Worm (Caenorhabditis elegans) whole organism, early embryonic: ENCODE data around the gene K02E7.12.

Experiments
- B0310.2 ChIP-seq: sonication (generic microtip); optimal IDR thresholded peaks from 2 replicates; lab custom pipeline; 2016; ENCODE audit warnings: mild to moderate bottlenecking, missing genetic modification characterization, missing compliant biosample characterization
- F13C5.2 ChIP-seq: sonication (generic microtip); optimal IDR thresholded peaks from 2 replicates; lab custom pipeline; 2017; ENCODE audit warnings: mild to moderate bottlenecking, missing genetic modification characterization, inconsistent platforms, missing compliant biosample characterization
- aly-1 ChIP-seq: sonication (generic microtip); optimal IDR thresholded peaks from 2 replicates; lab custom pipeline; 2016; ENCODE audit warnings: missing genetic modification characterization, missing compliant biosample characterization
- ama-1 ChIP-seq: fragments of 150-350 bp; optimal IDR thresholded peaks from 2 replicates; lab custom pipeline; 2014
- ceh-13 ChIP-seq: fragments of 200-800 bp; sonication (Bioruptor generic); optimal IDR thresholded peaks from 2 replicates; lab custom pipeline; 2018; ENCODE audit warnings: mild to moderate bottlenecking, missing genetic modification characterization, missing compliant biosample characterization
- ceh-36 ChIP-seq: sonication (generic microtip); optimal IDR thresholded peaks from 2 replicates; lab custom pipeline; 2016; ENCODE audit warnings: missing genetic modification characterization, inconsistent platforms, missing compliant biosample characterization
- ets-7 ChIP-seq: sonication (generic microtip); optimal IDR thresholded peaks from 2 replicates; lab custom pipeline; 2016; ENCODE audit warnings: missing genotype, missing genetic modification characterization, missing compliant biosample characterization
- flt-1 ChIP-seq: fragments of 200-800 bp; sonication (Bioruptor generic); IDR thresholded peaks from 2 replicates; pipeline ENCODE4 v1.3.6; 2022; ENCODE audit warnings: missing genetic modification characterization, missing compliant biosample characterization
- hmbx-1 ChIP-seq: sonication (generic microtip); optimal IDR thresholded peaks from 2 replicates; lab custom pipeline; 2016; ENCODE audit warnings: mild to moderate bottlenecking, missing genetic modification characterization, missing compliant biosample characterization
- hmg-4 ChIP-seq: fragments of 200-800 bp; sonication (Bioruptor generic); optimal IDR thresholded peaks from 2 replicates; lab custom pipeline; 2018; ENCODE audit warnings: mild to moderate bottlenecking, missing genetic modification characterization, missing compliant biosample characterization
- hnd-1 ChIP-seq: sonication (generic microtip); optimal IDR thresholded peaks from 2 replicates; lab custom pipeline; 2016; ENCODE audit warnings: missing genetic modification characterization, missing compliant biosample characterization
- pes-1 ChIP-seq: fragments of 200-800 bp; sonication (Bioruptor generic); IDR thresholded peaks from 2 replicates; pipeline ENCODE4 v1.3.6; 2022; ENCODE audit warnings: missing genetic modification reagents, missing genetic modification characterization, missing compliant biosample characterization
- scrt-1 ChIP-seq: fragments of 200-800 bp; sonication (Bioruptor generic); IDR thresholded peaks from 2 replicates; pipeline ENCODE4 v1.3.6; 2022; ENCODE audit warnings: missing genetic modification characterization, missing compliant biosample characterization
- sea-1 ChIP-seq: fragments of 200-800 bp; sonication (Bioruptor generic); conservative IDR thresholded peaks from 2 replicates; pipeline ENCODE4 v1.3.6; 2022; ENCODE audit warnings: missing genetic modification characterization, missing compliant biosample characterization
- tbx-11 ChIP-seq: fragments of 200-800 bp; sonication (Bioruptor generic); IDR thresholded peaks from 2 replicates; pipeline ENCODE4 v1.3.6; 2022; ENCODE audit warnings: missing genetic modification characterization, missing compliant biosample characterization
- tbx-37 ChIP-seq: fragments of 200-800 bp; sonication (Bioruptor generic); conservative IDR thresholded peaks from 2 replicates; pipeline ENCODE4 v1.3.6; 2022; ENCODE audit warnings: missing genetic modification reagents, missing genetic modification characterization, missing compliant biosample characterization
- tra-4 ChIP-seq: sonication (generic microtip); optimal IDR thresholded peaks from 2 replicates; lab custom pipeline; 2017; ENCODE audit warnings: missing genetic modification characterization, missing compliant biosample characterization

K02E7.12 gene

DNA sequence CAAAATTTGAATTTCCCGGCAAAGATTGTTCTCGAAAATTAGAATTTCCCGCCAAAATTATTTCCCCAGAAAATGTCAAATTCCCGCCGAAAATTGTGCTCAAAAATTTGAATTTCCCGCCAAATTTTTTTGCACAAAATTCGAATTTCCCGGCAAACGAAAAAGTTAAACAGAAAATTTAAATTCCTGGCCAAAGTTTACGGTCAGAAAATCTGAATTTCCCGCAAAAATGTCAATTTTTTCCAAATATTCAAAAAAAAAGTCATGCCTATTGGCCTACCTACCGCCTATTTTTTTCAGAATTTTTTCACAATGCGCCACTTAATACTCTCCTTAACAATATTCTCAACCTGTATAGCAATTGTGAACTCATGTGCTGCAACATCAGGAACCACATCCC, 11.9 kb downstream of the K02E7.12 start, which contains the start of gene K02E7.1:
K02E7.1 (plus strand) TSS at position 301 of the 400 bp plus-strand sequence.
- TF ChIP-seq flt-1 (no peak), ceh-13 (GFP tag; lab: Kevin White, UChicago) (no peak), tbx-11 (GFP tag; lab: Robert Waterston, UW) (no peak), aly-1 (tag; lab: Kevin White, UChicago) (no peak), hmg-4 (GFP tag; lab: Kevin White, UChicago) (no peak), hmbx-1 (no peak), scrt-1 (GFP tag; lab: Robert Waterston, UW) (no peak), pes-1 (GFP tag; lab: Robert Waterston, UW) (no peak), F13C5.2 (no peak), ama-1 (lab: Kevin White, UChicago) (no peak), B0310.2 (tag; lab: Kevin White, UChicago) (no peak), sea-1 (GFP tag; lab: Robert Waterston, UW) (no peak), tra-4 (tag; lab: Kevin White, UChicago) (no peak), ceh-36 (tag; lab: Kevin White, UChicago) (no peak), ets-7 (tag; lab: Kevin White, UChicago) (no peak), hnd-1 (tag; lab: Kevin White, UChicago) (no peak), tbx-37 (no peak)

ce11 chrII:1084899-1085298, 13.9 kb downstream of the K02E7.12 start:
- no peak for TF ChIP-seq tbx-11 (GFP tag; lab: Robert Waterston, UW)
- no peak for TF ChIP-seq hnd-1 (tag; lab: Kevin White, UChicago)
- TF ChIP-seq aly-1 (tag; lab: Kevin White, UChicago): no peak
- no peak for TF ChIP-seq hmbx-1
- no peak for TF ChIP-seq ceh-36 (tag; lab: Kevin White, UChicago)
- no peak for TF ChIP-seq B0310.2 (tag; lab: Kevin White, UChicago)
- no peak for TF ChIP-seq F13C5.2
- TF ChIP-seq tbx-37: no peak
- TF ChIP-seq pes-1 (GFP tag; lab: Robert Waterston, UW): no peak
- TF ChIP-seq hmg-4 (GFP tag; lab: Kevin White, UChicago): no peak

DNA sequence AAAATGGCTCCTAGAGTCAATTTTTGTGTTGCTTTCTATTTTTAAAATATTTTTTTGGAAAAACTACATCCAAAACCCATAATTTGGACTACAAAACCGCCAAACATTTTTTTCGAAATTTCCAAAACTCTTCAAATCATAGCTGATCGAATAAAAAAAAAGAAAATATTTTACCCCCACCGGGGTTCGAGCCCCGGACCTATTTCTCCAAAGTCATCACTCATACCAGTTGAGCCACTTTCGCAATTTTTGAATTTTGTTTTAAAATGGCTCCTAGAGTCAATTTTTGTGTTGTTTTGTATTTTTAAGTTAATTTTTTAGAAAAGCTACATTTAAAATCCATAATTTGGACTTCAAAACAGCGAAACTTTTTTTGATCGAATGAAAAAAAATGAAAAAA, 14.6 kb downstream of the K02E7.12 start:
- TF ChIP-seq tra-4 (tag; lab: Kevin White, UChicago) (no peak), aly-1 (tag; lab: Kevin White, UChicago) (no peak), ceh-36 (tag; lab: Kevin White, UChicago) (no peak), B0310.2 (tag; lab: Kevin White, UChicago) (no peak), sea-1 (GFP tag; lab: Robert Waterston, UW) (no peak)

ce11 chrII:1086479-1086878, 15.5 kb downstream of the K02E7.12 start:
- TF ChIP-seq pes-1 (GFP tag; lab: Robert Waterston, UW): no peak
- no peak for TF ChIP-seq ceh-36 (tag; lab: Kevin White, UChicago)
- no peak for TF ChIP-seq hmg-4 (GFP tag; lab: Kevin White, UChicago)
- no peak for TF ChIP-seq ets-7 (tag; lab: Kevin White, UChicago)
- no peak for TF ChIP-seq tra-4 (tag; lab: Kevin White, UChicago)
- no peak for TF ChIP-seq F13C5.2
- TF ChIP-seq flt-1: no peak
- TF ChIP-seq ceh-13 (GFP tag; lab: Kevin White, UChicago): no peak
- no peak for TF ChIP-seq tbx-11 (GFP tag; lab: Robert Waterston, UW)
- TF ChIP-seq B0310.2 (tag; lab: Kevin White, UChicago): no peak
- TF ChIP-seq aly-1 (tag; lab: Kevin White, UChicago): no peak
- TF ChIP-seq sea-1 (GFP tag; lab: Robert Waterston, UW): no peak
- no peak for TF ChIP-seq hnd-1 (tag; lab: Kevin White, UChicago)
- no peak for TF ChIP-seq ama-1 (lab: Kevin White, UChicago)
- TF ChIP-seq scrt-1 (GFP tag; lab: Robert Waterston, UW): no peak
- TF ChIP-seq tbx-37: no peak
- TF ChIP-seq hmbx-1: no peak

DNA sequence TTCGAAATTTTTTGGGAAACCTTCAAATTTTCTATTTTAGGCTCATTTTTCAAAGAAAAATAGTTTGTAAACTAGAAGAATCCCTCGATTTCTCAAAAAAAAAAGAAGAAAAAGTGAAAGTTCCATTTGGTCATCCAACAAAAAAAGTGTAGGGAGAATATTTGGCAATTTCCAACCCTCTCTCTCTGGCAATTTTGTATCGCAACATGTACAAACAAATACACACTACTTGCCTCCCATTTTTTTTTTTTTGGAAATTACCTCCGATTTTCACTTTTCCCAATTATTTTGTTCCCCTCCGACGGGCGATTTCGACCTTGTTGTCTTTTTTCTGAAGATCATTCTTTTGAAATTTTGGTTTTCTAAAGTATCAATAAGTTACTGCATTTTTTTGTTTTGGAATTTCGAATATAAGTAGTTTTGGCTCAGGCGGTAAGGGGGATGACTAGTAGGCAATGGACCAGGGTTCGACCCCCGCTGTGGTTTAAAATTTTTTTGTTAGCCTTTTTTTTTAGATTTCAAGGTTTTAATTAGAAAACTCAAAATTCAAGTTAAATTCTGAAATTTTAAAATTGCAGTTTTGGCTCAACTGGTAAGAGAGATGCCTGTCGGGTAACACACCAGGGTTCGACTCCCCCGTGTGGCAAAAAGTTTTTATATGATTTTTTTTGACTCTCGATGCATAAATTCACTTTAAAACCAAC, 17.7 kb downstream of the K02E7.12 start:
- TF ChIP-seq tra-4 (tag; lab: Kevin White, UChicago) (no peak), tbx-11 (GFP tag; lab: Robert Waterston, UW) (no peak), F13C5.2 (no peak), ama-1 (lab: Kevin White, UChicago) (no peak), ceh-13 (GFP tag; lab: Kevin White, UChicago) (no peak), scrt-1 (GFP tag; lab: Robert Waterston, UW) (no peak), sea-1 (GFP tag; lab: Robert Waterston, UW) (no peak), tbx-37 (no peak), hmbx-1 (no peak), B0310.2 (tag; lab: Kevin White, UChicago) (no peak), pes-1 (GFP tag; lab: Robert Waterston, UW) (no peak), hnd-1 (tag; lab: Kevin White, UChicago) (no peak), hmg-4 (GFP tag; lab: Kevin White, UChicago) (no peak)

- TF ChIP-seq B0310.2 (tag; lab: Kevin White, UChicago): no peak
- no peak for TF ChIP-seq hnd-1 (tag; lab: Kevin White, UChicago)
- TF ChIP-seq ceh-13 (GFP tag; lab: Kevin White, UChicago): no peak
- no peak for TF ChIP-seq flt-1
- no peak for TF ChIP-seq hmg-4 (GFP tag; lab: Kevin White, UChicago)
- TF ChIP-seq pes-1 (GFP tag; lab: Robert Waterston, UW): no peak
Observed at ce11 chrII:1090743-1091142, 19.8 kb downstream of the K02E7.12 start.

DNA sequence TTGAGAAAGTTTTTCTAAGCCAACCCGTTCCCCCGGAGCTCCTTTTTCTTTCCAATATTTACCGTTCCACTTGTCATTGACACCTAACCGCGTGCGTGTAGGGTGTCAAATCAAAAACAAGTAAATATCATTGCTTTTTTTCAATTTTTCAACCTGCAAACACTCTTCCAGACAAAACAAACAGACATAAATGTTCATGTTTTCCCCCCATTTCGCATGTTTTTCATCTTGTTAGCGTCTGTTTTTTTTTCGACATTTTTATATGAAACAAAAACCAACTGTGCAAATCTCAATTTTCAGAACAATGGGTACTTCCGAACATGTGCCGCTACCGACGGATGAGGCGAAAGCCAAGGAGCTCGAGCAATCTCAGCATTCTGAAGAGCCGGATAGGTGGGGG, 20.7 kb downstream of the K02E7.12 start, which contains the start of gene snf-3:
snf-3 (plus strand) TSS at position 301 of the 400 bp plus-strand sequence.
- no peak for TF ChIP-seq ama-1 (lab: Kevin White, UChicago)
- TF ChIP-seq flt-1: no peak
- TF ChIP-seq B0310.2 (tag; lab: Kevin White, UChicago): no peak
- TF ChIP-seq ets-7 (tag; lab: Kevin White, UChicago): no peak
